Fruit fly (Drosophila melanogaster) S2 (cell line): ENCODE data around the gene Ilp3.

Source experiments
- CG8478 ChIP-seq: fragments of >200 bp; optimal IDR thresholded peaks from 2 replicates; lab custom pipeline; 2018
- CTCF ChIP-seq, 2 experiments: fragments of >200 bp; optimal IDR thresholded peaks; 2 replicates each; lab custom pipeline; 2018

dm6 chr3L:9802020-9802419 lies at the start of gene Ilp3:
- TF ChIP-seq CG8478 (lab: Kevin White, UChicago) (no peak), CTCF (optimal IDR thresholded peaks at IDR 0.05; lab: Kevin White, UChicago) (no peak)
